Fruit fly (Drosophila melanogaster): Measurements from ENCODE around the gene Sfp24C1.

Sfp24C1 gene

DNA sequence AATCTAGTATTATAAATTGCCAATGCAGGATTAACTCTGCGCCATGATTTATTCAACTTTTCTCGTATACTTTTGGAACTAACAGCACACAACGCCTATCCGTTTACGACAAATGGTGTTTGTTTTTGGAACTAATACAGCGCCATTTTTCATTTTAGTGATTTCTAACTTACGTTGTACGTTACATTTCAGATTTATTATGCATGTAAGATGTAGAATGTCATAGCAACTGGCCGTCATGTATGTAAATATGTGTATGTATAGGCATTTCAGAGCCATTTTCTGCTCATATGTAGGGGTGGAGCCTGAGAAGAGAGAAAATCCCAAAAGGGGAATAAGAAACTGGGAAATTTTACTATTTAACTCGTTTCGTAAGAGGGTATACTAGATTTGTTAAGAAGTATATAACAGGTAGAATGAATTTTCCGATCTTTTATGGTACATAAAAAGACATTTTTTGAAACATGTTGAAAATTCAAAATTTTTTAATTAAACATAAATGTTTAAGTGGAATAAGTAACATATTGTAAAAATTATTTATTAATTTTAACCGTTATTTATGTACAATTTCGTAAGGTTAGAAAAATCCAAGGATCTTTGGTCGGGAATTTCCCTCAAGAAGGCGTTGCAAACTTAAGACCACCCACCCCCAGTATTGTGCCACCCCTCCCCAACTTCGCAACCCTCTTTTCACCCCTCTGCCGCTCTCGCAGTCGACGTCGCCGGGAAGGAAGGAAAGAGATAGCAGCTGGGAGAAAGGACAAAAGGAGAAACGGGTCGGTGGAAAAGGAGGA is 42.9 kb upstream of the Sfp24C1 start (continued):
- TF ChIP-seq Dbx (GFP tag; IDR thresholded peaks at IDR 0.05) (peak; percentile 81), ash1 (GFP tag; optimal IDR thresholded peaks at IDR 0.05) (no peak), CG12942 (GFP tag; optimal IDR thresholded peaks at IDR 0.05) (peak; percentile 31), Dll (GFP tag; IDR thresholded peaks at IDR 0.05; ENCODE audit: partially characterized antibody) (no peak), CG6654 (GFP tag; optimal IDR thresholded peaks at IDR 0.05) (no peak), Aef1 (GFP tag; IDR thresholded peaks at IDR 0.05) (peak; percentile 41; the same call in 1 of the 3 replicates), sqz (GFP tag; optimal IDR thresholded peaks at IDR 0.05) (no peak), CG11504 (tag; optimal IDR thresholded peaks at IDR 0.05) (peak; percentile 47), Hey (tag; optimal IDR thresholded peaks at IDR 0.05) (no peak), CG12071 (GFP tag; optimal IDR thresholded peaks at IDR 0.05) (no peak), CG1792 (GFP tag; optimal IDR thresholded peaks at IDR 0.05) (peak; percentile 54), Myb (GFP tag; optimal IDR thresholded peaks at IDR 0.05) (peak; percentile 55), CG10979 (tag; optimal IDR thresholded peaks at IDR 0.05) (peak; percentile 33), Ada2b (GFP tag; IDR thresholded peaks at IDR 0.05) (no peak), Bdp1 (GFP tag; optimal IDR thresholded peaks at IDR 0.05) (no peak), CG10654 (GFP tag; optimal IDR thresholded peaks at IDR 0.05) (peak; percentile 55), bowl (GFP tag; IDR thresholded peaks at IDR 0.05) (no peak), B-H1 (GFP tag; IDR thresholded peaks at IDR 0.05) (peak; percentile 31; the same call in 1 of the 3 replicates), Chrac-16 (GFP tag; optimal IDR thresholded peaks at IDR 0.05) (peak; percentile 20), CG15269 (tag; optimal IDR thresholded peaks at IDR 0.05) (no peak), BEAF-32 (GFP tag; optimal IDR thresholded peaks at IDR 0.05) (no peak), CG18262 (tag; optimal IDR thresholded peaks at IDR 0.05) (peak; percentile 50), Tbp (GFP tag; optimal IDR thresholded peaks at IDR 0.05) (no peak), run (tag; optimal IDR thresholded peaks at IDR 0.05) (peak; percentile 11), CG1529 (GFP tag; optimal IDR thresholded peaks at IDR 0.05) (no peak), Camta (GFP tag; optimal IDR thresholded peaks at IDR 0.05) (peak; percentile 16), CG1603 (tag; optimal IDR thresholded peaks at IDR 0.05) (peak; percentile 48), Pdp1 (GFP tag; optimal IDR thresholded peaks at IDR 0.05) (peak; percentile 50 to 74), knrl (GFP tag; IDR thresholded peaks at IDR 0.05; ENCODE audit: partially characterized antibody) (peak; percentile 80), CG16863 (GFP tag; optimal IDR thresholded peaks at IDR 0.05) (peak; percentile 59), CG4617 (GFP tag; optimal IDR thresholded peaks at IDR 0.05; ENCODE audit: borderline replicate concordance) (peak; percentile 30), az2 (GFP tag; optimal IDR thresholded peaks at IDR 0.05) (peak; percentile 62), usp (GFP tag; optimal IDR thresholded peaks at IDR 0.05) (no peak), C15 (GFP tag; IDR thresholded peaks at IDR 0.05) (no peak), kni (GFP tag; optimal IDR thresholded peaks at IDR 0.05) (peak; percentile 14), MBD-R2 (GFP tag; IDR thresholded peaks at IDR 0.05) (no peak), PHDP (tag; optimal IDR thresholded peaks at IDR 0.05) (no peak), Scr (GFP tag; IDR thresholded peaks at IDR 0.05; ENCODE audit: partially characterized antibody) (no peak), tup (GFP tag; optimal IDR thresholded peaks at IDR 0.05) (no peak), Hmx (GFP tag; optimal IDR thresholded peaks at IDR 0.05) (peak; percentile 3), Rx (GFP tag; IDR thresholded peaks at IDR 0.05) (0 out of 2 replicates have a peak, but pooled peaks have one; percentile 23), CG32532 (GFP tag; IDR thresholded peaks at IDR 0.05) (peak; percentile 83), CG18764 (GFP tag; optimal IDR thresholded peaks at IDR 0.05) (peak; percentile 36), jing (GFP tag; optimal IDR thresholded peaks at IDR 0.05) (no peak), CG5953 (GFP tag; IDR thresholded peaks at IDR 0.05) (no peak), crc (GFP tag; optimal IDR thresholded peaks at IDR 0.05) (no peak), CG17568 (GFP tag; optimal IDR thresholded peaks at IDR 0.05) (no peak), CG10543 (GFP tag; optimal IDR thresholded peaks at IDR 0.05) (no peak), jigr1 (GFP tag; IDR thresholded peaks at IDR 0.05) (no peak)
